Worm (Caenorhabditis elegans): ENCODE measurements around the gene Y48B6A.1.

DNA sequence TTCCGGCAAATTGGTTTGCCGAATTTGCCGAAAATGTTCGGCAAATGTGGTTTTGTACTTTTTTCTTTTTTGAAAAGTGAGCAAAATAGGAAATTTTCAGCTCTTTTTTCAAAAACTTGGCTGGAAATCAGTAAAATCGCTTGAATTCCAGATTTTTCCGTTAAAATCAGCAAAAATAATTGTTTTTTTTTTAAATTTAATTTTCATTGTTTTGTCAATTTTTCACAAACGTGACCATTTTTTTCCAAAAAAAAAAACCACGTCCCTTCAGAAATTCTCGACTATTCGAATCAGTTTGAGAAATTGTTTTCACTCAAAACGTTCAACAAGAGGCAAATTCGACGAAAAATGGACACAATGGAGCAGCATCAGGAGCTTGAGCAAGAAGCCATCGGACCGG is 16.6 kb downstream of the Y48B6A.1 start, which contains the start of gene K09E4.1:
- TF ChIP-seq nhr-12 (tag; optimal IDR thresholded peaks at IDR 0.05): no peak
- no peak for TF ChIP-seq ama-1 (optimal IDR thresholded peaks at IDR 0.05)
- TF ChIP-seq nhr-237 (tag; optimal IDR thresholded peaks at IDR 0.05): no peak
- no peak for TF ChIP-seq fkh-10 (GFP tag; optimal IDR thresholded peaks at IDR 0.05)
- TF ChIP-seq tbx-2 (tag; optimal IDR thresholded peaks at IDR 0.05): no peak
- TF ChIP-seq ztf-11 (tag; optimal IDR thresholded peaks at IDR 0.05): no peak
- TF ChIP-seq mdl-1 (tag; optimal IDR thresholded peaks at IDR 0.05): no peak
- no peak for TF ChIP-seq ztf-4 (tag; optimal IDR thresholded peaks at IDR 0.05)

All from whole organism, L3 larva.